Worm (Caenorhabditis elegans) whole organism, L1 larva: ENCODE data around the gene ZK1127.13.

Experiments
- ceh-90 ChIP-seq: sonication (generic microtip); optimal IDR thresholded peaks from 2 replicates; lab custom pipeline; 2016; ENCODE audit warnings: missing genetic modification characterization, missing compliant biosample characterization
- elt-2 ChIP-seq: sonication (generic microtip); optimal IDR thresholded peaks from 2 replicates; lab custom pipeline; 2016; ENCODE audit warnings: missing genetic modification characterization, mild to moderate bottlenecking, inconsistent platforms, missing compliant biosample characterization, missing genetic modification reagents
- elt-3 ChIP-seq, 6 experiments: fragments of 150-350 bp in 1 of 6; sonication (generic microtip); optimal IDR thresholded peaks; 2 replicates each; lab custom pipeline; 2017 to 2018; ENCODE audit warnings: missing biosample characterization in 6 of 6, missing genetic modification characterization in 6 of 6, inconsistent platforms in 1 of 6
- nhr-12 ChIP-seq: sonication (generic microtip); optimal IDR thresholded peaks from 2 replicates; lab custom pipeline; 2017; ENCODE audit warnings: missing biosample characterization, missing genetic modification characterization
- pqm-1 ChIP-seq: sonication (generic microtip); optimal IDR thresholded peaks from 3 replicates; lab custom pipeline; 2017; ENCODE audit warnings: missing biosample characterization, missing genetic modification characterization
- snpc-4 ChIP-seq: fragments of 150-350 bp; optimal IDR thresholded peaks from 2 replicates; lab custom pipeline; 2014; ENCODE audit warnings: missing biosample characterization, missing genetic modification characterization
- ztf-11 ChIP-seq, 2 experiments: sonication (generic microtip); optimal IDR thresholded peaks; 2 replicates each; lab custom pipeline; 2016 to 2017; ENCODE audit warnings: missing genetic modification characterization in 2 of 2, missing biosample characterization in 1 of 2, missing compliant biosample characterization in 1 of 2
- ztf-4 ChIP-seq: fragments of 150-350 bp; optimal IDR thresholded peaks from 2 replicates; lab custom pipeline; 2014; ENCODE audit warnings: missing biosample characterization, missing genetic modification characterization

DNA sequence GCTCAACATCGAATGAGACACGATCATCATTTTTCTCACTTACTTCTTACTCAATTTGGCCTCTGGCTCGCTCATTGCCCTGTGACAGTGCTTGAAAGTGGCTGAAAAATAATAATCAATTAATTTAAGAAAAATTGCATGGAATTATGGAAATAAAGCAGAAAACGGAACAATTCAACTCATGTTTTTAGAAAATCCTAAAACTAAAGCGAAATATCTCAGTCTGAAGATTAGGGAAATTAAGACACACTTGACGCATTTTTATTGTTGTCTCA is 19.2 kb downstream of the ZK1127.13 start, which contains the start of gene kars-1:
- TF ChIP-seq pqm-1 (tag; lab: Kevin White, UChicago) (no peak), elt-3 (tag; optimal IDR thresholded peaks at IDR 0.05; lab: Kevin White, UChicago) (no peak), nhr-12 (tag; lab: Kevin White, UChicago) (no peak), snpc-4 (tag; lab: Kevin White, UChicago) (no peak), ceh-90 (tag; lab: Kevin White, UChicago) (no peak), ztf-4 (no peak), elt-2 (tag; lab: Kevin White, UChicago) (no peak), ztf-11 (tag; optimal IDR thresholded peaks at IDR 0.05; lab: Kevin White, UChicago) (no peak)
